Fruit fly (Drosophila melanogaster) whole organism, larva: Measurements from ENCODE around the gene Pfdn6.

Experiments
- noc ChIP-seq: fragments of 200-800 bp; sonication (Bioruptor generic); optimal IDR thresholded peaks from 3 replicates; lab custom pipeline; 2019; ENCODE audit warnings: missing biosample characterization, mild to moderate bottlenecking, missing genetic modification characterization, moderate library complexity

Gene Pfdn6

DNA sequence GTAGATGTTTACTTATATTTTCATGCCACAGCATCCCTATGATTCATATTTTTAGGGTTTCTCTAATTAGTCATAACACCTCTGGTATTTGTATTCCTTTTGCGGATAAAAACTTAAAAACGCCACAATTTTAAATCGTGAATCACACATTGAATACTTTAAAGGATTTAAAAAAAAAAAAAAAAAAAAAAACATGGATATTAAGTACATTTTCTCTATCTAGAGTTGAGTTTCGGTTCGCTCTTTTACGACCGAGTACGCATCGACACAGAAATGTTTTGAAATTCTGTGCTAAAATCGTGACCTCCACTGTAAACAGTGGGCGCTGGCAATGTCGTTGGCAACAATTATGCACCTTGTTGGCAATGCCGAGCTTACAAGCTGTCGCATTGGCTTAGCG, 18.0 kb upstream of the Pfdn6 start:
- no peak for TF ChIP-seq noc

- no peak for TF ChIP-seq noc
These were observed 17.2 kb upstream of the Pfdn6 start for dm6 chr3L:19906148-19906752.

DNA sequence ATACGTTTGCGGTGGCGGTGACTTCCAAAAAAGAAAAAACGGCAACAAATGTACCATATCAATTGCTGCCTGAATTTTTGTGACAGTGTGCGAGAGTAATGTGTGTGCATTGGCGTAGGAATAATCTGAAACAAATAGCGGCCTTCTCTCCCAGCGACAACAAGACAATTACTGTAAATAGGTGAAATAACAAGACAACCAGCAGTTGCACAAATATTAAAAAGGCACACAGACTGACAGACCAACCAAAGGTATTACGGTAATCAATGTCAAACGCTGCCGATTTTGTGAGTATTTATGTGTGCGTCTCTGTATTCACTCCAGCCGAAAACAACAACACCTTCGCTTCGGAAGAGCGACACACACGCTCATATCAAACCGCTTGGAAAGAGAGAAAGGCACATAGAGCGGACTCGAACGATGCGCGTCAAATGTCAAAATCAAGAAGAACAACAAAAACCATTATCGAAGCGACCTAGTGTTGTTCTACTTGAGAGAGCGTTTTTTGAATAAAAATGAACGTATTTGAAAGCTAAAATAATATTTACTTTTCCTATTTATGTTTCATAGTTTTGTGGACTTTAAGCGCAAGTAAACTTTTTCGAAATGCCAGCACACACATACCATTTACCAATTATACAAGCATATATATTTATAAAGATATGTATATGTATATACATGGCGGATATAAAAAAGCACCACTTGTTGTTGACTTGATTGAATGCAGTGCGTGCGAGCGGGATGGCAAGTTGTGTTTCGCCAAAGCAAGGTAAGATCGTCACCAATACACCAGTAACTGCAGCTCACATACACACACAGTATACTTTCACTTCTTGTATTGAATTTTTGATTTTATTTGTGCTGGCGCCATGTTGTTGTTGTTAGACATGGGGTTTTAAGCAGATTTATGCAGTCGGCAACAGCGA, 16.4 kb upstream of the Pfdn6 start:
- peak; percentile 35 for TF ChIP-seq noc

DNA sequence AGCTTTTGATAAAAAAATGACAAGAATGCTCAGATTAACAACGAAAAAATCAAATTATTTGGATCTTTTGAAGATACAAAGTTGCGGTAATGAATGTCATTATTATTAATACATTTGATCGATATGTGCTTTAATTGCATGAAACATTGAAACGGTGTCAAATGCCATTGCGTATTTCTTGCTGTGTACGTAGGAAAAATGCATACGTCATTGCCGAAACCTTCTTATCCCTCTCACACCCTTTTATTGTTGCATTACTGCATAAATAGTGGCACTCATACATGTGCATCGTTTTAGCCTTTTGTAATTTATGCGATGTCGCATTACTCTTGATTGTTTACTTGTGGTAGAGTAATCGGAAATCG, 15.8 kb upstream of the Pfdn6 start:
- TF ChIP-seq noc: no peak

DNA sequence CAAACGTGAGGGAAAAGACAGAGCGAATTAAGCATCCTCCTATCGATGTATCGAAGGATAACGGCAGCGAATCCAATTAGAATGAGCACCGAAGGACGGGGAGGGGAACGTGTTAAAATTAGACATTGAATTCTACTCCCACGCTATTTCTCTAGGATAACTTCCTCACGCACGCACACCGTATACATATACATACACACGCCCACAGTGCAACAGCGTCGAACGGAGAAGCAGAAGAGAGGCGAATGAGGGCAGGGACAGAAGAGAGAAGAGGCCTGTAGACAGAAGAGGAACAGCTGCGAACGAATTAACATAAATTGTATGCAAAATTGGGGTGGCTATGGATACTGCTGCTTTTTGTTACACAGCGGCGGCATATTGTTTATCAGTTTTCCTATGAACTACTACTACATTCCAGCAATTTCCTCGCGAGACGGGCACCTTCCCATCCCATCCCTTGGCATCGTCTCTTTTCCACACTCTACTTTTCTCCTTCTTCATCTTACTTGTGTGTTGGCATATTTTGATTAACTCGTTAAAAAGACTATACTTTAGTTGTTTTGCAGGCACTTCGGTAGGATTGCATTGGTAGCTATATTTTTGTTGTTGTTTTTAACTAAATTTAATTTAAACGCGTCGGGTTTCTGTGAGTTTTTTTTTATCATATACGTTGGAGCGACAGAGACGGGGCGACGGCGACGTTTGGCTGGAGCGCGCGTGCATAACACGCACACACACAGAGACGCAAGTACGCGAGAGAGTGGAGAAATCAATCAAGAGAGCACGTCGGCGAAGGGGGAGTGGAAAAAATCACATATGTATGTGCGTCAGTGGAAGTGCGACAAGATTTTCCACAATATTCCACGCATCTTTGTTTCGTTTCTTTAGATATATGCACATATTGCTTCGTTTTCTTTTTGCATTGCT, 15.0 kb upstream of the Pfdn6 start:
- TF ChIP-seq noc: no peak

DNA sequence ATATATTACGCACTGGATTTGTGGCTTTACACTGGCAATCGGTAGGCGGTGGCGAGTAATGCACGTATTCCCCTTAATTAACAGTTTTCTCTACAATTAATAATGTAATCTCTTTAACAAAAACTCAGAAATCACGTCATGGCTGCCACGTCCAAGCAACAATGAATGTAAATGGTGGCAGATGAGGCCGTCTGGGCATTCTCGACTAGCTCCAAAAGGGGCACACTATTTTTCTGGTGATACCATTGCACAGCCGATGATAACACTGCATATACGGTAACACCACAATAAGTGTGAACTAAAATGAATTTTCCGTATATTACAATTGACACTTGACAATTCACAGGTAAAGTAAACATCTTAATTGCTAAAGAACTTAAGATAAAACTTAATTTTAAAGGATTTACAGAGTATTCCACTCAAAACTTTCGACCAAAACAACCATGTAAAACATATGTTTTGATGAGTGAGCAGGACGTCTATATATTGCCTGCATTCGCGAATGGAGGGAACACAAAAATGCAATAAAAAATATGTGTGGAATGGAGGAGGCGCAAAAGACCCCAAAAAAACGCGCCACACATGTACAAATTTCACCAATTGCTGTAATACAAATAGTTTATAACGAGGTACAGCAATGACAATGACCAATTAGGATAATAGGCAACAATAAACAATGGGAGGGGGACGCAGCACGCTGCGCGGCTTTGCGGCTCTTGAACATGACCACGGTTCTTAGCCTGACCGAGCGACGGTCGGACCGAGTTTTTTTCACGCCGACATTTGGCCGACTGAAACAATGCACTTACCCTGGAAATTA, 14.0 kb upstream of the Pfdn6 start:
- TF ChIP-seq noc: no peak

DNA sequence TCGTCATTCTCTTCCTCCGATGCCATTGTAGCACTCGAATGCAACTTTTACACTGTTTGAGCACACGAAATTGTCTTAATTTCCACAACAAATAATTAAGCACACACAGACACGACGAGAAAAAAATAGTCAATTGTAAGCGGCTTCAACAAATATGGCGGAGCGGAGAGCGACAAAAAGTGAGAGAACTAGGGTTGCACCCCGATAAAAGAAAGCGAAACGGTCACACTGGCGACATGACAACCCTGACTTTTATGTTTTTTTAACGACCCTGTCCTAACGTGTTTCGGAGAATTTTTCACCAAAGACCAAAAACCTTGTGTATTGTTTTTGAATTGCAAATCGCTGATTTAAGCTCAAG, 13.4 kb upstream of the Pfdn6 start, which contains the start of the genes Mi-2 and Prp3:
Mi-2 (minus strand) TSS at position 162 of the 361 bp plus-strand sequence.
Prp3 (plus strand) TSS at position 247 of the 361 bp plus-strand sequence.
- TF ChIP-seq noc: no peak

dm6 chr3L:19913328-19913936, 10.0 kb upstream of the Pfdn6 start, which contains the start of gene Mtr3:
TSS of gene Mtr3 (minus strand) at chr3L:19913715.
- no peak for TF ChIP-seq noc

DNA sequence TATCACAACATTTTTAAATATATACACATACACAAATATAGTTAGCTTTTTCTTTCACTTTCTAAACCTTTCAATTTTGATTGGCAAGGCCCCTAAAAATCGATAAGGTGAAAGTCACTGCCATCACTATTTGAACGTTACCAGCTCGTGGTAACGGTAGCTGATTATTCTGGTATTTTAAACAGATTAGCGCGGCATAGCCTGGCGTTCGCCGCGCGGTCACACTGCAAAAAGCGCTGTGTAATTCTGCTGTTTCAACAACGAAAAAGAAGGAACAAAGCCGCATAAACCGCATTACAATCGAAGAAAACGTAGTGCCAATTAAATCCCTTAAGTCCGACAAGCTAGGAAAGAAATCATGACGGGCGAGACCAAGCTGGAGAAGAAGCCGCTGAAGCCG, 8.6 kb upstream of the Pfdn6 start, which contains the start of gene Rpn1:
Rpn1 (plus strand) TSS at position 219 of the 400 bp plus-strand sequence.
- TF ChIP-seq noc: no peak

DNA sequence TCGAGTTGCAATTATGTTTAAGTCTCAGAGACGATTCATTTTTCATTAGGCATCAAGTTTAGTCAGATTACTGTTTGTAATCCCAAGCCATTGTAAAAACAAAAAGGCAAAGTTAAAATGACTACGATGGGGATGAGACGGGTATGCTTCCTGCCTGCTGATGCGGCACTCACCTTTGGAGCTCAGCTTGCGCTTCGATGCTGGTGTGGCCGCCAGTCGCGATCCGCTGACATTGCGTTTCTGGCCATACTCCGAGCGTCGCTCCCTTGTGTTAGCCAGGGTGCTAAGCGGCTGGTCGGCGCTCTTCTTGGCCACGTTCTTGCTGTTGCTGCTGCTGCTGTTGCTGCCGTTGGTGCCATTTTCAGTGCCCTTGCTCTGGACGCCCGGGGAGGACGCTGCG, 3.5 kb upstream of the Pfdn6 start:
- no peak for TF ChIP-seq noc

DNA sequence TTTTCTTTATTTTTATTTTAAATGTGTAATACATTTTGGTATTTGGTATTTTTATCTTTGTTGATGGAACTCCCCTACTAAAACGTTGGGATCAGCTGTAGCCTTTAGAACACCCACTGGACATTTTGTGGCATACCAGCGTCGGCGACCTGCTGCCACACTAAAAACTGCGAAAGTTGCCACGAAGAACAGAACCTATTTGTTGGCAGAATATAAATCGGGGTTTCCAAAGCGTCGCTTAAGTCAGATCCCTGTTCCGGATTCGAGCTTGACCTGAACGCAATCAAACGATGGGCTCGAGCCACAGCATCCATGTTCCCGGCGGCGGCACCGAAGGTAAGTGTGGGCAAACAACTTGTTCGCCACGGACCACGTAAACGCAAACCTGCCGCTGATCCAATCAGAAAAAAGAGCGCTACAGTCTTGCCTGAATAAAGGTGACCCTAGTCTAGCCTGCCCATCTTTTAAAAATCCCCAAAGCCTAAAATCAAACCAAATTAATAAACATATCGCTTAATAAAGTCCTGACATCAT, 1.4 kb downstream of the Pfdn6 start, which contains the start of gene Grasp65:
Grasp65 (plus strand) TSS at position 173 of the 534 bp plus-strand sequence.
- TF ChIP-seq noc: peak; percentile 28

DNA sequence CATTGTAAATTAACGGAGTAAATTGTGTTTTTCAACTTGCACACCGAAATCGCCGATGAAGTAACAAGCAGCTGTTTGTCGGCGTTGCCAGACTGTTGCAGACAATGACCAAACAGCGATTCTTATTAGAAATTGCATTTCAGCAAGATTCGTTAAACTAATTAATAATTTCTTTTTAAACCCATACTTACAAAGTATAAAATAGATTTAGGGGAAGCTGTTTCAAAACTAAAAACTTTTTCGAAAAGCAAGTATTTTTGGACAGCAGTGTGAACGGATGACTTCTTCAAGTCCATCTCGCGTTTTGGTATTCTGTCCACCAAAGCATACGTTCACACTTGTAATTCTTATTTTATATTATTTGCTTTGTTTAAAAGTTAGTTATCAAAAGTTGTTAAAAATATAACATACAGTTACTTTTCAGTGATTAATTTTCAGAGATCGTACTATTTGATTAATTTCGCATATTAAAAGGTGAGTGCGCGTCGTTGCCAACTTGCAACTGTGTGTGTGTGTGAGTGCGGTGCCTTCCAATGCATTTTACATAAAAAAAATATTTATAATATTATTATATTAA, 5.1 kb downstream of the Pfdn6 start, which contains the start of the genes CG8004 and RhoGDI:
CG8004 (minus strand) TSS at position 74 of the 577 bp plus-strand sequence.
RhoGDI (plus strand) TSS at position 309 of the 577 bp plus-strand sequence.
- peak; percentile 16 for TF ChIP-seq noc

- no peak for TF ChIP-seq noc
These were observed 5.7 kb downstream of the Pfdn6 start for dm6 chr3L:19929051-19929718.
